Worm (Caenorhabditis elegans) whole organism, L4 larva: ENCODE results near the gene F39D8.3.

Experiments used
- daf-19 ChIP-seq: fragments of 200-800 bp; sonication (Bioruptor generic); conservative IDR thresholded peaks from 2 replicates; pipeline ENCODE4 v1.3.6; 2022; ENCODE audit warnings: missing genetic modification characterization, missing compliant biosample characterization
- egl-27 ChIP-seq: sonication (generic microtip); optimal IDR thresholded peaks from 3 replicates; lab custom pipeline; 2017; ENCODE audit warnings: missing biosample characterization, missing genetic modification reagents, missing genetic modification characterization
- hlh-30 ChIP-seq: sonication (generic microtip); optimal IDR thresholded peaks from 2 replicates; lab custom pipeline; 2017; ENCODE audit warnings: antibody characterized with exemption, mild to moderate bottlenecking, missing genetic modification characterization, missing compliant biosample characterization; ENCODE audit not compliant: insufficient read depth
- lin-15B ChIP-seq: fragments of 150-350 bp; sonication (generic microtip); optimal IDR thresholded peaks from 3 replicates; lab custom pipeline; 2014; ENCODE audit warnings: missing biosample characterization, missing genetic modification characterization
- lir-3 ChIP-seq: sonication (generic microtip); optimal IDR thresholded peaks from 2 replicates; lab custom pipeline; 2016; ENCODE audit warnings: mild to moderate bottlenecking, missing genetic modification characterization, missing compliant biosample characterization
- madf-9 ChIP-seq: fragments of 200-800 bp; sonication (Bioruptor generic); conservative IDR thresholded peaks from 2 replicates; pipeline ENCODE4 v1.3.6; 2022; ENCODE audit warnings: missing genetic modification reagents, missing genetic modification characterization, missing compliant biosample characterization
- nhr-11 ChIP-seq: fragments of 150-350 bp; optimal IDR thresholded peaks from 2 replicates; lab custom pipeline; 2014; ENCODE audit warnings: missing biosample characterization, missing genetic modification characterization
- nhr-77 ChIP-seq: fragments of 150-350 bp; optimal IDR thresholded peaks from 2 replicates; lab custom pipeline; 2014; ENCODE audit warnings: missing biosample characterization, missing genetic modification characterization
- sdz-12 ChIP-seq: fragments of 200-800 bp; sonication (Bioruptor generic); optimal IDR thresholded peaks from 2 replicates; lab custom pipeline; 2018; ENCODE audit warnings: mild to moderate bottlenecking, missing genetic modification characterization, missing compliant biosample characterization
- set-16 ChIP-seq: fragments of 200-800 bp; sonication (Bioruptor generic); IDR thresholded peaks from 2 replicates; pipeline ENCODE4 v1.3.6; 2022; ENCODE audit warnings: missing genetic modification reagents, missing genetic modification characterization, missing compliant biosample characterization
- spr-3 ChIP-seq: fragments of 200-800 bp; sonication (Bioruptor generic); optimal IDR thresholded peaks from 2 replicates; lab custom pipeline; 2018; ENCODE audit warnings: mild to moderate bottlenecking, missing genetic modification characterization, missing compliant biosample characterization
- zfp-3 ChIP-seq: fragments of 200-800 bp; sonication (Bioruptor generic); conservative IDR thresholded peaks from 2 replicates; pipeline ENCODE4 v1.3.6; 2022; ENCODE audit warnings: missing genetic modification reagents, missing genetic modification characterization, missing compliant biosample characterization

- TF ChIP-seq nhr-11 (tag; lab: Kevin White, UChicago): no peak
- TF ChIP-seq sdz-12 (GFP tag; lab: Kevin White, UChicago): no peak
- TF ChIP-seq egl-27 (tag; lab: Kevin White, UChicago): no peak
- TF ChIP-seq hlh-30 (tag; lab: Kevin White, UChicago): no peak
- no peak for TF ChIP-seq madf-9 (GFP tag; lab: Robert Waterston, UW)
- TF ChIP-seq spr-3: no peak
- no peak for TF ChIP-seq nhr-77
- TF ChIP-seq set-16 (GFP tag; lab: Robert Waterston, UW): 0 out of 2 replicates have a peak, but pooled peaks have one; percentile 40
- TF ChIP-seq zfp-3: no peak
- no peak for TF ChIP-seq daf-19 (GFP tag; lab: Robert Waterston, UW)
- TF ChIP-seq lir-3 (tag; lab: Kevin White, UChicago): no peak
- TF ChIP-seq lin-15B (tag; lab: Kevin White, UChicago): no peak
Observed at ce11 chrX:15372772-15373171, 48.0 kb upstream of the F39D8.3 start.
